Fruit fly (Drosophila melanogaster): ENCODE results near the gene CG31269.

DNA sequence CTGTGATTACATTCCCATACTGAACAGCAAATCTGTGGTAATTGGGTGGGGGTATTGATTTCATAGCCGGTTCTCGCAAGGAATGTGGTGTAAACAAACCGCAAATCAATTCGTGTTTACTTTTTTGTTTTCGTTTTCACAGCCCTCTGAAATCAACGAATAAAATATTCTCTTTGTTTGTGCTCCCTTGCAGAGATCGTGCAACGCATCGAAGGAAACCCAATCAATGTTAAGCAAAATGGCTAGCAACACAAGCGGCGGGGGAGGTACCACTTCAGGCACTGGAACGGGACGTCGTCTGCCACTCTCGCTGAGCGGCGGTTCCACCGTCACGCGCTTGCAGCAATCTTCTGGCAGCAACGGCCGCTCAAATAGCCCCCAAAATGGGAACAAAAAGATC, 44.5 kb upstream of the CG31269 start:
- TF ChIP-seq CG10631 (GFP tag; optimal IDR thresholded peaks at IDR 0.05) = no peak
- no peak for TF ChIP-seq Hr4 (GFP tag; optimal IDR thresholded peaks at IDR 0.05)
- no peak for TF ChIP-seq Hr39 (GFP tag; optimal IDR thresholded peaks at IDR 0.05)
- TF ChIP-seq pdm3 (GFP tag; optimal IDR thresholded peaks at IDR 0.05) = no peak
- TF ChIP-seq Sox15 (GFP tag; optimal IDR thresholded peaks at IDR 0.05) = no peak
- TF ChIP-seq CG11294 (GFP tag; IDR thresholded peaks at IDR 0.05) = no peak
- TF ChIP-seq eg (GFP tag; IDR thresholded peaks at IDR 0.05) = no peak
